Fruit fly (Drosophila melanogaster) whole organism, embryonic: ENCODE results near the gene Pex11c.

ENCODE experiments used
- Aef1 ChIP-seq: fragments of 200-800 bp; sonication (Bioruptor generic); IDR thresholded peaks from 3 replicates; pipeline ENCODE4 v1.3.6; 2022; ENCODE audit warnings: missing biosample characterization, missing genetic modification characterization
- CG10209 ChIP-seq: fragments of 200-800 bp; sonication (Bioruptor generic); optimal IDR thresholded peaks from 3 replicates; lab custom pipeline; 2017; ENCODE audit warnings: missing biosample characterization, mild to moderate bottlenecking, missing genetic modification characterization, missing genetic modification reagents
- CG10462 ChIP-seq: fragments of 200-800 bp; sonication (Bioruptor generic); optimal IDR thresholded peaks from 2 replicates; lab custom pipeline; 2016; ENCODE audit warnings: missing biosample characterization, missing genetic modification characterization
- CG10654 ChIP-seq: fragments of 200-800 bp; sonication (Bioruptor generic); optimal IDR thresholded peaks from 2 replicates; lab custom pipeline; 2016; ENCODE audit warnings: missing biosample characterization, missing genetic modification characterization
- CG11696 ChIP-seq: fragments of 200-800 bp; sonication (Bioruptor generic); IDR thresholded peaks from 2 replicates; pipeline ENCODE4 v1.3.6; 2022; ENCODE audit warnings: missing biosample characterization, missing genetic modification characterization
- CG1233 ChIP-seq: fragments of 200-800 bp; sonication (Bioruptor generic); optimal IDR thresholded peaks from 4 replicates; lab custom pipeline; 2018; ENCODE audit warnings: missing biosample characterization, mild to moderate bottlenecking, missing genetic modification characterization
- CG12391 ChIP-seq: fragments of 200-800 bp; sonication (Bioruptor generic); optimal IDR thresholded peaks from 3 replicates; lab custom pipeline; 2018; ENCODE audit warnings: missing biosample characterization, mild to moderate bottlenecking, missing genetic modification characterization, moderate library complexity
- CG14014 ChIP-seq: fragments of 200-800 bp; sonication (Bioruptor generic); IDR thresholded peaks from 2 replicates; pipeline ENCODE4 v1.3.6; 2022; ENCODE audit warnings: missing biosample characterization, missing genetic modification characterization
- CG14860 ChIP-seq: fragments of 200-800 bp; sonication (Bioruptor generic); IDR thresholded peaks from 3 replicates; pipeline ENCODE4 v1.3.6; 2022; ENCODE audit warnings: missing biosample characterization, missing genetic modification characterization; ENCODE audit not compliant: partially characterized antibody
- CG1602 ChIP-seq: fragments of 200-800 bp; sonication (Bioruptor generic); optimal IDR thresholded peaks from 3 replicates; lab custom pipeline; 2016; ENCODE audit warnings: missing biosample characterization, missing genetic modification characterization
- CG17385 ChIP-seq: fragments of 200-800 bp; sonication (Bioruptor generic); optimal IDR thresholded peaks from 3 replicates; lab custom pipeline; 2018; ENCODE audit warnings: missing biosample characterization, mild to moderate bottlenecking, missing genetic modification characterization
- CG31388 ChIP-seq: fragments of 200-800 bp; sonication (Bioruptor generic); optimal IDR thresholded peaks from 2 replicates; lab custom pipeline; 2016; ENCODE audit warnings: missing biosample characterization, missing genetic modification characterization
- CG34376 ChIP-seq: fragments of 200-800 bp; sonication (Bioruptor generic); optimal IDR thresholded peaks from 2 replicates; lab custom pipeline; 2018; ENCODE audit warnings: missing biosample characterization, mild to moderate bottlenecking, missing genetic modification characterization
- CG6254 ChIP-seq: fragments of 200-800 bp; sonication (Bioruptor generic); optimal IDR thresholded peaks from 3 replicates; lab custom pipeline; 2017; ENCODE audit warnings: mild to moderate bottlenecking, missing biosample characterization, missing genetic modification reagents, missing genetic modification characterization
- CG9817 ChIP-seq: fragments of 200-800 bp; sonication (Bioruptor generic); optimal IDR thresholded peaks from 2 replicates; lab custom pipeline; 2018; ENCODE audit warnings: missing biosample characterization, mild to moderate bottlenecking, missing genetic modification characterization, moderate library complexity
- Dip3 ChIP-seq: fragments of 200-800 bp; sonication (Bioruptor generic); optimal IDR thresholded peaks from 3 replicates; lab custom pipeline; 2016; ENCODE audit warnings: missing biosample characterization, missing genetic modification characterization
- Doc2 ChIP-seq: fragments of 200-800 bp; sonication (Bioruptor generic); IDR thresholded peaks from 2 replicates; pipeline ENCODE4 v1.3.6; 2022; ENCODE audit warnings: missing biosample characterization, missing genetic modification characterization
- GATAe ChIP-seq: fragments of 200-800 bp; sonication (Bioruptor generic); conservative IDR thresholded peaks from 2 replicates; pipeline ENCODE4 v1.3.6; 2022; ENCODE audit warnings: missing biosample characterization, missing genetic modification characterization
- HHEX ChIP-seq: fragments of 200-800 bp; sonication (Bioruptor generic); optimal IDR thresholded peaks from 3 replicates; lab custom pipeline; 2017; ENCODE audit warnings: missing biosample characterization, mild to moderate bottlenecking, missing genetic modification characterization, missing genetic modification reagents
- Hey ChIP-seq: fragments of 200-800 bp; sonication (Bioruptor generic); optimal IDR thresholded peaks from 3 replicates; lab custom pipeline; 2018; ENCODE audit warnings: missing biosample characterization, mild to moderate bottlenecking, missing genetic modification characterization
- Hr3 ChIP-seq: fragments of 200-800 bp; sonication (Bioruptor generic); optimal IDR thresholded peaks from 3 replicates; lab custom pipeline; 2016; ENCODE audit warnings: missing biosample characterization, missing genetic modification characterization
- NK7.1 ChIP-seq: fragments of 200-800 bp; sonication (Bioruptor generic); optimal IDR thresholded peaks from 3 replicates; lab custom pipeline; 2016; ENCODE audit warnings: missing biosample characterization, missing genetic modification characterization
- Optix ChIP-seq: fragments of 200-800 bp; sonication (Bioruptor generic); IDR thresholded peaks from 3 replicates; pipeline ENCODE4 v1.3.6; 2022; ENCODE audit warnings: missing biosample characterization, missing genetic modification characterization
- Pdp1 ChIP-seq, 2 experiments: fragments of 200-800 bp; sonication (Bioruptor generic); optimal IDR thresholded peaks; 3 replicates each; lab custom pipeline; 2016; ENCODE audit warnings: missing biosample characterization in 2 of 2, missing genetic modification characterization in 2 of 2, mild to moderate bottlenecking in 1 of 2, moderate library complexity in 1 of 2
- Poxn ChIP-seq: fragments of 200-800 bp; sonication (Bioruptor generic); IDR thresholded peaks from 2 replicates; pipeline ENCODE4 v1.3.6; 2022; ENCODE audit warnings: missing biosample characterization, missing genetic modification characterization
- Sry-β ChIP-seq: fragments of 200-800 bp; sonication (Bioruptor generic); optimal IDR thresholded peaks from 2 replicates; lab custom pipeline; 2018; ENCODE audit warnings: missing biosample characterization, mild to moderate bottlenecking, missing genetic modification characterization, moderate library complexity
- Ssrp ChIP-seq: fragments of 200-800 bp; sonication (Bioruptor generic); optimal IDR thresholded peaks from 2 replicates; lab custom pipeline; 2018; ENCODE audit warnings: missing biosample characterization, mild to moderate bottlenecking, missing genetic modification characterization, moderate library complexity
- ab ChIP-seq: fragments of 200-800 bp; sonication (Bioruptor generic); optimal IDR thresholded peaks from 2 replicates; lab custom pipeline; 2016; ENCODE audit warnings: missing biosample characterization, missing genetic modification characterization
- abd-A ChIP-seq: fragments of 200-800 bp; sonication (Bioruptor generic); optimal IDR thresholded peaks from 3 replicates; lab custom pipeline; 2019; ENCODE audit warnings: missing biosample characterization, mild to moderate bottlenecking, missing genetic modification characterization, moderate library complexity
- corto ChIP-seq: fragments of 200-800 bp; sonication (Bioruptor generic); optimal IDR thresholded peaks from 2 replicates; lab custom pipeline; 2016; ENCODE audit warnings: missing biosample characterization, mild to moderate bottlenecking, missing genetic modification characterization, moderate library complexity
- cwo ChIP-seq: fragments of 200-800 bp; sonication (Bioruptor generic); optimal IDR thresholded peaks from 3 replicates; lab custom pipeline; 2017; ENCODE audit warnings: missing biosample characterization, missing genetic modification characterization, mild to moderate bottlenecking, moderate library complexity, missing genetic modification reagents
- da ChIP-seq: fragments of 200-800 bp; sonication (Bioruptor generic); optimal IDR thresholded peaks from 2 replicates; lab custom pipeline; 2016; ENCODE audit warnings: missing biosample characterization, missing genetic modification characterization
- exex ChIP-seq: fragments of 200-800 bp; sonication (Bioruptor generic); optimal IDR thresholded peaks from 4 replicates; lab custom pipeline; 2018; ENCODE audit warnings: missing biosample characterization, mild to moderate bottlenecking, missing genetic modification characterization, moderate library complexity
- fd96Cb ChIP-seq: fragments of 200-800 bp; sonication (Bioruptor generic); optimal IDR thresholded peaks from 2 replicates; lab custom pipeline; 2018; ENCODE audit warnings: missing biosample characterization, mild to moderate bottlenecking, missing genetic modification characterization, moderate library complexity
- ftz-f1 ChIP-seq: fragments of 200-800 bp; sonication (Bioruptor generic); optimal IDR thresholded peaks from 2 replicates; lab custom pipeline; 2016; ENCODE audit warnings: missing biosample characterization, missing genetic modification characterization
- gce ChIP-seq: fragments of 200-800 bp; sonication (Bioruptor generic); IDR thresholded peaks from 3 replicates; pipeline ENCODE4 v1.3.6; 2022; ENCODE audit warnings: missing biosample characterization, missing genetic modification characterization
- ham ChIP-seq: fragments of 200-800 bp; sonication (Bioruptor generic); IDR thresholded peaks from 2 replicates; pipeline ENCODE4 v1.3.6; 2022; ENCODE audit warnings: missing biosample characterization, missing genetic modification characterization
- jing ChIP-seq: fragments of 200-800 bp; sonication (Bioruptor generic); optimal IDR thresholded peaks from 2 replicates; lab custom pipeline; 2018; ENCODE audit warnings: missing biosample characterization, mild to moderate bottlenecking, missing genetic modification characterization
- lab ChIP-seq: fragments of 200-800 bp; sonication (Bioruptor generic); optimal IDR thresholded peaks from 3 replicates; lab custom pipeline; 2017; ENCODE audit warnings: missing biosample characterization, missing genetic modification characterization, mild to moderate bottlenecking, moderate library complexity, missing genetic modification reagents
- mirr ChIP-seq: fragments of 200-800 bp; sonication (Bioruptor generic); optimal IDR thresholded peaks from 3 replicates; lab custom pipeline; 2018; ENCODE audit warnings: missing biosample characterization, mild to moderate bottlenecking, missing genetic modification characterization
- nmo ChIP-seq: fragments of 200-800 bp; sonication (Bioruptor generic); optimal IDR thresholded peaks from 2 replicates; lab custom pipeline; 2018; ENCODE audit warnings: missing biosample characterization, mild to moderate bottlenecking, missing genetic modification characterization, moderate library complexity
- pan ChIP-seq, 4 experiments: fragments of >200 bp in 3 of 4; fragments of 200-800 bp in 1 of 4; sonication (Bioruptor generic) in 1 of 4; optimal IDR thresholded peaks in 3 of 4; IDR thresholded peaks in 1 of 4; 2 replicates each; pipeline versions ENCODE4 v1.3.6 to Lab custom; 2017 to 2022; ENCODE audit warnings: missing biosample characterization in 2 of 4, missing genetic modification characterization in 2 of 4, mixed read lengths in 1 of 4
- sd ChIP-seq: fragments of 200-800 bp; sonication (Bioruptor generic); optimal IDR thresholded peaks from 3 replicates; lab custom pipeline; 2018; ENCODE audit warnings: missing biosample characterization, mild to moderate bottlenecking, missing genetic modification characterization, moderate library complexity
- sens ChIP-seq: fragments of 200-800 bp; sonication (Bioruptor generic); peaks from one replicate; lab custom pipeline; 2016; ENCODE audit warnings: missing biosample characterization, missing genetic modification characterization
- sna ChIP-seq: fragments of 200-800 bp; sonication (Bioruptor generic); IDR thresholded peaks from 2 replicates; pipeline ENCODE4 v1.3.6; 2022; ENCODE audit warnings: missing biosample characterization, missing genetic modification characterization; ENCODE audit not compliant: partially characterized antibody
- sug ChIP-seq: fragments of 200-800 bp; optimal IDR thresholded peaks from 2 replicates; lab custom pipeline; 2019; ENCODE audit warnings: missing biosample characterization, mild to moderate bottlenecking, missing genetic modification characterization, moderate library complexity
- unc-4 ChIP-seq: fragments of 200-800 bp; sonication (Bioruptor generic); IDR thresholded peaks from 2 replicates; pipeline ENCODE4 v1.3.6; 2022; ENCODE audit warnings: missing biosample characterization, missing genetic modification characterization; ENCODE audit not compliant: partially characterized antibody
- vvl ChIP-seq: fragments of 200-800 bp; sonication (Bioruptor generic); IDR thresholded peaks from 2 replicates; pipeline ENCODE4 v1.3.6; 2022; ENCODE audit warnings: missing biosample characterization, missing genetic modification characterization

Gene Pex11c

DNA sequence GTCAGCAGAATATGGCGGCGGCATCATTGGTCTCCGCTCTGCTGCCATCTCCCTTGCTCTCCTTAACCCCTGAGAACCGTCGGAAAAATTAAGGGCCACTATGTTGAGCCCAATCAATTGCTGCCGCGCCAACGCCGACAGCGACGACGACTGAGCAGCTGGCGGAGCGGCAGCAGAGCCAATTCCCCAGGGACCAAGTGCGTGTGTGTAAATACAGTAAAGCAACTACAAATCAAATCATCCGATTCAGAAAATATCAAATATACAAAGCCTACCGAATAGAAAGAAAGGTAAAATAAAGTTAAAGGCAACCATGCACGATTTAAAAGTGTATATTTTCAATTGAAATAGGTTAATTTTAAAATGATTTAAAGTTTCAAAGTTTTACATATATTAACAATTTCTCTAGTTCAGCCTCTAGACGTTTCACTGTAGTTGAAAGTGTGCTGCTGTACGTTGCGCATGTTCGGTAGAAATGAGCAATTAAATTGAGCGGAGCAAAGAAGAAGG lies 46.4 kb upstream of the Pex11c start (continued):
- peak; percentile 54 for TF ChIP-seq HHEX (GFP tag; lab: Kevin White, UChicago)
- TF ChIP-seq CG10462 = no peak
- TF ChIP-seq ham (GFP tag; lab: Robert Waterston, UW) = no peak

dm6 chr3R:23212764-23213163 lies 45.4 kb upstream of the Pex11c start:
- TF ChIP-seq CG14014 (GFP tag; lab: Robert Waterston, UW) = no peak
- TF ChIP-seq abd-A (tag; lab: Kevin White, UChicago) = no peak
- no peak for TF ChIP-seq Pdp1 (GFP tag; optimal IDR thresholded peaks at IDR 0.05; lab: Kevin White, UChicago)
- TF ChIP-seq CG17385 (GFP tag; lab: Kevin White, UChicago) = no peak
- no peak for TF ChIP-seq unc-4
- TF ChIP-seq Hr3 (GFP tag; lab: Kevin White, UChicago) = no peak
- TF ChIP-seq sens (GFP tag; lab: Kevin White, UChicago) = peak; percentile 34
- TF ChIP-seq CG11696 (GFP tag; lab: Robert Waterston, UW) = no peak
- TF ChIP-seq CG10654 (GFP tag; lab: Kevin White, UChicago) = no peak
- peak; percentile 24 for TF ChIP-seq ftz-f1 (GFP tag; lab: Kevin White, UChicago)
- TF ChIP-seq sug (tag; lab: Kevin White, UChicago) = peak; percentile 86
- no peak for TF ChIP-seq vvl (GFP tag; lab: Robert Waterston, UW)
- no peak for TF ChIP-seq gce (GFP tag; lab: Robert Waterston, UW)
- peak; percentile 60 for TF ChIP-seq CG34376 (GFP tag; lab: Kevin White, UChicago)
- TF ChIP-seq fd96Cb (tag; lab: Kevin White, UChicago) = no peak
- TF ChIP-seq CG1602 (GFP tag; lab: Kevin White, UChicago) = no peak
- peak; percentile 12 for TF ChIP-seq CG9817 (tag; lab: Kevin White, UChicago)
- no peak for TF ChIP-seq pan (optimal IDR thresholded peaks at IDR 0.05; lab: Kevin White, UChicago)
- TF ChIP-seq pan (GFP tag; optimal IDR thresholded peaks at IDR 0.05 in 1 of 2, IDR thresholded peaks at IDR 0.05 in 1 of 2) = peak in 1 of 2 experiments; percentile 11
- peak; percentile 68 for TF ChIP-seq exex
- TF ChIP-seq Dip3 = no peak
- no peak for TF ChIP-seq ab
- peak; percentile 24 for TF ChIP-seq lab (GFP tag; lab: Kevin White, UChicago)
- no peak for TF ChIP-seq sna (GFP tag; lab: Robert Waterston, UW)
- no peak for TF ChIP-seq CG10209 (GFP tag; lab: Kevin White, UChicago)
- peak; percentile 99 for TF ChIP-seq Hey (tag; lab: Kevin White, UChicago)
- no peak for TF ChIP-seq NK7.1 (GFP tag; lab: Kevin White, UChicago)
- no peak for TF ChIP-seq da (GFP tag; lab: Kevin White, UChicago)
- TF ChIP-seq Aef1 (GFP tag; lab: Robert Waterston, UW) = no peak
- no peak for TF ChIP-seq CG12391
- TF ChIP-seq Poxn = no peak
- TF ChIP-seq CG1233 (GFP tag; lab: Kevin White, UChicago) = no peak
- TF ChIP-seq jing (GFP tag; lab: Kevin White, UChicago) = no peak
- no peak for TF ChIP-seq nmo (GFP tag; lab: Kevin White, UChicago)
- no peak for TF ChIP-seq Optix (GFP tag; lab: Robert Waterston, UW)
- no peak for TF ChIP-seq corto (GFP tag; lab: Kevin White, UChicago)
- no peak for TF ChIP-seq Ssrp (tag; lab: Kevin White, UChicago)
- TF ChIP-seq CG31388 (GFP tag; lab: Kevin White, UChicago) = no peak
- no peak for TF ChIP-seq Sry-β (GFP tag; lab: Kevin White, UChicago)
- peak; percentile 84 for TF ChIP-seq cwo (GFP tag; lab: Kevin White, UChicago)
- TF ChIP-seq mirr = peak; percentile 28
- TF ChIP-seq sd (tag; lab: Kevin White, UChicago) = peak; percentile 37
- no peak for TF ChIP-seq CG14860
- no peak for TF ChIP-seq Doc2 (GFP tag; lab: Robert Waterston, UW)
- no peak for TF ChIP-seq CG6254 (GFP tag; lab: Kevin White, UChicago)
- TF ChIP-seq GATAe (GFP tag; lab: Robert Waterston, UW) = no peak
